Fruit fly (Drosophila melanogaster) whole organism, embryonic: ENCODE results near the gene MtnB.

Experiments
- ATbp ChIP-seq: fragments of 200-800 bp; sonication (Bioruptor generic); optimal IDR thresholded peaks from 2 replicates; lab custom pipeline; 2017; ENCODE audit warnings: missing biosample characterization, mild to moderate bottlenecking, missing genetic modification characterization, missing genetic modification reagents
- BEAF-32 ChIP-seq: fragments of 200-800 bp; sonication (Bioruptor generic); optimal IDR thresholded peaks from 3 replicates; lab custom pipeline; 2017; ENCODE audit warnings: missing biosample characterization, missing genetic modification characterization, mild to moderate bottlenecking, moderate library complexity, missing genetic modification reagents
- Bteb2 ChIP-seq: fragments of 200-800 bp; sonication (Bioruptor generic); optimal IDR thresholded peaks from 2 replicates; lab custom pipeline; 2016; ENCODE audit warnings: missing biosample characterization, missing genetic modification characterization
- CG10321 ChIP-seq: fragments of 200-800 bp; sonication (Bioruptor generic); IDR thresholded peaks from 2 replicates; pipeline ENCODE4 v1.3.6; 2022; ENCODE audit warnings: missing biosample characterization, missing genetic modification characterization
- CG10366 ChIP-seq: fragments of 200-800 bp; sonication (Bioruptor generic); IDR thresholded peaks from 2 replicates; pipeline ENCODE4 v1.3.6; 2022; ENCODE audit warnings: missing biosample characterization, missing genetic modification characterization
- CG10543 ChIP-seq: fragments of 200-800 bp; sonication (Bioruptor generic); optimal IDR thresholded peaks from 3 replicates; lab custom pipeline; 2017; ENCODE audit warnings: missing biosample characterization, mild to moderate bottlenecking, missing genetic modification characterization, moderate library complexity
- CG12071 ChIP-seq: fragments of 200-800 bp; sonication (Bioruptor generic); optimal IDR thresholded peaks from 3 replicates; lab custom pipeline; 2018; ENCODE audit warnings: missing biosample characterization, mild to moderate bottlenecking, missing genetic modification characterization
- CG12769 ChIP-seq: fragments of 200-800 bp; sonication (Bioruptor generic); optimal IDR thresholded peaks from 2 replicates; lab custom pipeline; 2019; ENCODE audit warnings: missing biosample characterization, mild to moderate bottlenecking, missing genetic modification characterization, moderate library complexity
- CG15479 ChIP-seq: fragments of 200-800 bp; sonication (Bioruptor generic); optimal IDR thresholded peaks from 3 replicates; lab custom pipeline; 2019; ENCODE audit warnings: missing biosample characterization, mild to moderate bottlenecking, missing genetic modification characterization, moderate library complexity
- CG17568 ChIP-seq: fragments of 200-800 bp; sonication (Bioruptor generic); optimal IDR thresholded peaks from 2 replicates; lab custom pipeline; 2018; ENCODE audit warnings: missing biosample characterization, mild to moderate bottlenecking, missing genetic modification characterization, moderate library complexity
- CG17829 ChIP-seq: fragments of 200-800 bp; optimal IDR thresholded peaks from 2 replicates; lab custom pipeline; 2019; ENCODE audit warnings: missing biosample characterization, mild to moderate bottlenecking, missing genetic modification characterization, moderate library complexity
- CG1832 ChIP-seq: fragments of 200-800 bp; sonication (Bioruptor generic); optimal IDR thresholded peaks from 2 replicates; lab custom pipeline; 2017; ENCODE audit warnings: missing biosample characterization, mild to moderate bottlenecking, missing genetic modification characterization, inconsistent platforms
- CG18619 ChIP-seq: fragments of 200-800 bp; sonication (Bioruptor generic); optimal IDR thresholded peaks from 3 replicates; lab custom pipeline; 2017; ENCODE audit warnings: missing biosample characterization, mild to moderate bottlenecking, missing genetic modification characterization
- CG18764 ChIP-seq: fragments of 200-800 bp; sonication (Bioruptor generic); optimal IDR thresholded peaks from 3 replicates; lab custom pipeline; 2016; ENCODE audit warnings: missing biosample characterization, missing genetic modification characterization
- CG2129 ChIP-seq: fragments of 200-800 bp; sonication (Bioruptor generic); IDR thresholded peaks from 2 replicates; pipeline ENCODE4 v1.3.6; 2022; ENCODE audit warnings: missing biosample characterization, missing genetic modification characterization; ENCODE audit not compliant: partially characterized antibody
- CG2202 ChIP-seq: fragments of 200-800 bp; sonication (Bioruptor generic); optimal IDR thresholded peaks from 2 replicates; lab custom pipeline; 2018; ENCODE audit warnings: missing biosample characterization, mild to moderate bottlenecking, missing genetic modification characterization
- CG2678 ChIP-seq: fragments of 200-800 bp; sonication (Bioruptor generic); optimal IDR thresholded peaks from 3 replicates; lab custom pipeline; 2019; ENCODE audit warnings: missing biosample characterization, mild to moderate bottlenecking, missing genetic modification characterization, moderate library complexity
- CG31441 ChIP-seq: fragments of 200-800 bp; sonication (Bioruptor generic); IDR thresholded peaks from 2 replicates; pipeline ENCODE4 v1.3.6; 2022; ENCODE audit warnings: missing biosample characterization, missing genetic modification characterization
- CG3281 ChIP-seq: fragments of 200-800 bp; sonication (Bioruptor generic); optimal IDR thresholded peaks from 3 replicates; lab custom pipeline; 2017; ENCODE audit warnings: missing biosample characterization, mild to moderate bottlenecking, missing genetic modification characterization
- CG42726 ChIP-seq: fragments of 200-800 bp; sonication (Bioruptor generic); IDR thresholded peaks from 2 replicates; pipeline ENCODE4 v1.3.6; 2022; ENCODE audit warnings: missing biosample characterization, missing genetic modification characterization; ENCODE audit not compliant: partially characterized antibody
- D ChIP-seq, 2 experiments: fragments of 200-800 bp in 1 of 2; fragments of >200 bp in 1 of 2; sonication (Bioruptor generic) in 1 of 2; optimal IDR thresholded peaks; 2 replicates in 1 of 2; 3 replicates in 1 of 2; lab custom pipeline; 2017; ENCODE audit warnings: mild to moderate bottlenecking in 1 of 2, missing biosample characterization in 1 of 2, missing genetic modification characterization in 1 of 2, missing genetic modification reagents in 1 of 2
- Dad ChIP-seq: fragments of 200-800 bp; sonication (Bioruptor generic); optimal IDR thresholded peaks from 3 replicates; lab custom pipeline; 2016; ENCODE audit warnings: missing biosample characterization, missing genetic modification characterization
- E2f1 ChIP-seq: fragments of 200-800 bp; sonication (Bioruptor generic); IDR thresholded peaks from 2 replicates; pipeline ENCODE4 v1.3.6; 2022; ENCODE audit warnings: missing biosample characterization, missing genetic modification characterization
- HmgZ ChIP-seq: fragments of 200-800 bp; sonication (Bioruptor generic); optimal IDR thresholded peaks from 2 replicates; lab custom pipeline; 2018; ENCODE audit warnings: missing biosample characterization, mild to moderate bottlenecking, missing genetic modification characterization
- Hmx ChIP-seq: fragments of 200-800 bp; sonication (Bioruptor generic); optimal IDR thresholded peaks from 2 replicates; lab custom pipeline; 2016; ENCODE audit warnings: missing biosample characterization, missing genetic modification characterization
- Hr3 ChIP-seq: fragments of 200-800 bp; sonication (Bioruptor generic); optimal IDR thresholded peaks from 3 replicates; lab custom pipeline; 2016; ENCODE audit warnings: missing biosample characterization, missing genetic modification characterization
- Oaz ChIP-seq: fragments of 200-800 bp; sonication (Bioruptor generic); IDR thresholded peaks from 2 replicates; pipeline ENCODE4 v1.3.6; 2022; ENCODE audit warnings: missing biosample characterization, missing genetic modification characterization
- Optix ChIP-seq: fragments of 200-800 bp; sonication (Bioruptor generic); IDR thresholded peaks from 3 replicates; pipeline ENCODE4 v1.3.6; 2022; ENCODE audit warnings: missing biosample characterization, missing genetic modification characterization
- PHDP ChIP-seq: fragments of 200-800 bp; sonication (Bioruptor generic); optimal IDR thresholded peaks from 3 replicates; lab custom pipeline; 2018; ENCODE audit warnings: missing biosample characterization, mild to moderate bottlenecking, missing genetic modification characterization, moderate library complexity
- Sox100B ChIP-seq: fragments of 200-800 bp; sonication (Bioruptor generic); optimal IDR thresholded peaks from 3 replicates; lab custom pipeline; 2018; ENCODE audit warnings: missing biosample characterization, mild to moderate bottlenecking, missing genetic modification characterization
- TFAM ChIP-seq: fragments of 200-800 bp; sonication (Bioruptor generic); optimal IDR thresholded peaks from 2 replicates; lab custom pipeline; 2017; ENCODE audit warnings: missing biosample characterization, missing genetic modification characterization, inconsistent platforms
- chinmo ChIP-seq: fragments of 200-800 bp; sonication (Bioruptor generic); IDR thresholded peaks from 4 replicates; pipeline ENCODE4 v1.3.6; 2022; ENCODE audit warnings: missing biosample characterization, missing genetic modification characterization; ENCODE audit not compliant: partially characterized antibody
- crp ChIP-seq, 2 experiments: fragments of 200-800 bp; sonication (Bioruptor generic); optimal IDR thresholded peaks; 2 replicates in 1 of 2; 3 replicates in 1 of 2; lab custom pipeline; 2017; ENCODE audit warnings: missing biosample characterization in 2 of 2, missing genetic modification characterization in 2 of 2, mild to moderate bottlenecking in 1 of 2, moderate library complexity in 1 of 2
- eyg ChIP-seq: fragments of 200-800 bp; sonication (Bioruptor generic); optimal IDR thresholded peaks from 3 replicates; lab custom pipeline; 2016; ENCODE audit warnings: missing biosample characterization, missing genetic modification characterization
- gem ChIP-seq: fragments of 200-800 bp; sonication (Bioruptor generic); optimal IDR thresholded peaks from 2 replicates; lab custom pipeline; 2019; ENCODE audit warnings: missing biosample characterization, mild to moderate bottlenecking, missing genetic modification characterization, moderate library complexity
- ham ChIP-seq: fragments of 200-800 bp; sonication (Bioruptor generic); IDR thresholded peaks from 2 replicates; pipeline ENCODE4 v1.3.6; 2022; ENCODE audit warnings: missing biosample characterization, missing genetic modification characterization
- jigr1 ChIP-seq: fragments of 200-800 bp; sonication (Bioruptor generic); IDR thresholded peaks from 3 replicates; pipeline ENCODE4 v1.3.6; 2022; ENCODE audit warnings: missing biosample characterization, missing genetic modification characterization
- knrl ChIP-seq: fragments of 200-800 bp; sonication (Bioruptor generic); IDR thresholded peaks from 3 replicates; pipeline ENCODE4 v1.3.6; 2022; ENCODE audit warnings: missing biosample characterization, missing genetic modification characterization; ENCODE audit not compliant: partially characterized antibody
- lilli ChIP-seq: fragments of 200-800 bp; sonication (Bioruptor generic); optimal IDR thresholded peaks from 3 replicates; lab custom pipeline; 2016; ENCODE audit warnings: missing biosample characterization, missing genetic modification characterization
- pita ChIP-seq: fragments of 200-800 bp; sonication (Bioruptor generic); optimal IDR thresholded peaks from 2 replicates; lab custom pipeline; 2017; ENCODE audit warnings: missing biosample characterization, mild to moderate bottlenecking, missing genetic modification characterization
- pum ChIP-seq: fragments of 200-800 bp; sonication (Bioruptor generic); optimal IDR thresholded peaks from 2 replicates; lab custom pipeline; 2016; ENCODE audit warnings: missing biosample characterization, missing genetic modification characterization
- sisA ChIP-seq: fragments of 200-800 bp; sonication (Bioruptor generic); IDR thresholded peaks from 2 replicates; pipeline ENCODE4 v1.3.6; 2022; ENCODE audit warnings: missing biosample characterization, missing genetic modification characterization
- sob ChIP-seq: fragments of 200-800 bp; sonication (Bioruptor generic); IDR thresholded peaks from 2 replicates; pipeline ENCODE4 v1.3.6; 2022; ENCODE audit warnings: missing biosample characterization, missing genetic modification characterization
- sug ChIP-seq: fragments of 200-800 bp; optimal IDR thresholded peaks from 2 replicates; lab custom pipeline; 2019; ENCODE audit warnings: missing biosample characterization, mild to moderate bottlenecking, missing genetic modification characterization, moderate library complexity
- tio ChIP-seq: fragments of 200-800 bp; sonication (Bioruptor generic); optimal IDR thresholded peaks from 2 replicates; lab custom pipeline; 2017; ENCODE audit warnings: missing biosample characterization, missing genetic modification characterization, inconsistent platforms
- unc-4 ChIP-seq: fragments of 200-800 bp; sonication (Bioruptor generic); IDR thresholded peaks from 2 replicates; pipeline ENCODE4 v1.3.6; 2022; ENCODE audit warnings: missing biosample characterization, missing genetic modification characterization; ENCODE audit not compliant: partially characterized antibody
- wek ChIP-seq: fragments of 200-800 bp; sonication (Bioruptor generic); optimal IDR thresholded peaks from 3 replicates; lab custom pipeline; 2018; ENCODE audit warnings: missing biosample characterization, mild to moderate bottlenecking, missing genetic modification characterization, moderate library complexity

MtnB gene

DNA sequence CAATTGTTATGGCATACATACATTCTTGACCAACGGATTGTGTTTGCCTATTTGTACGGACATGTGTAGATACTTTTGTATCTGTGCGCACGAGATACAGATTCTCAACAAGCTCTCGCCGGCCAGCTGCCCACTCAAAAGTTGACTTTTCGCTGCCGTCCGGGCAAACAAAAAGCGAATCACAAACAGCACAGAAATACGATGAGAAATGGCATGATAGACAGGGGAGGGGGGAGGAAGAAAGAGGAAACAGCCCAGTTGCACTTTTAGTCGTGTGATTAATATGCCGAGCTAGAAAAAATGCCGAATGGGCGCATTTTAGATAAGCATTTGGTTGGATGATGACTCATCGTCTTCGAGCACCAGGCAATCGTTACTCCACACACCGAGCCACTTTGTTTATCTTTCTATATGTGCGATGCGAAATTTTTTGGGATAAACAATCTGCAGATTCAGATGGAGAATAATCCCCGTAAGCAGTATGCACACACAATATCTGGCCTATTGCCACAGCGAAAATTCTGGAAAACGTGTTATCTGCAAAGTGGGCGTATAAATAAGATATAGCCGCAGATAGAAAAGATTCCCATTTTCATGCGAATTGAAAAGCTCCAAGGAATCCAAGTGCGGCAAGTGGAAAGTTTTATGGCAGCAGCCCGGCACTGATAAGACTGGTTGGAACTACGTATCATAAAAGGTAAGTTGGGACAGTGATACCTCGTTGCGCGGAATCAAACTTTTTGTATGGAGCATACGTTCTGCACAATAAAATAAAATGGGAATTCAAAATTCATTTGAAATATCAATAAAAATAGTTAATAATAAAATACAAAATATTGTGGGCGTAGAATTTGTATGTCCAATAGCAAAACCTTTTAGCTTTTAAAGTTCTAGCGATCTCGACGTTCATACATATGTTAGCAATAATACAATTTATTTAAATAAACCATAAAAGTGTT, 43.4 kb upstream of the MtnB start:
- TF ChIP-seq PHDP (tag; lab: Kevin White, UChicago): no peak
- TF ChIP-seq TFAM: no peak
- TF ChIP-seq Hr3 (GFP tag; lab: Kevin White, UChicago): no peak
- TF ChIP-seq ATbp: peak; percentile 4
- TF ChIP-seq Bteb2 (GFP tag; lab: Kevin White, UChicago): no peak
- TF ChIP-seq CG18764 (GFP tag; lab: Kevin White, UChicago): no peak
- TF ChIP-seq CG10321: no peak
- no peak for TF ChIP-seq wek
- TF ChIP-seq jigr1 (GFP tag; lab: Robert Waterston, UW): no peak
- TF ChIP-seq CG2129: no peak
- 0 out of 4 replicates have a peak, but pooled peaks have one; percentile 74 for TF ChIP-seq chinmo
- no peak for TF ChIP-seq CG10366
- TF ChIP-seq unc-4 (GFP tag; lab: Robert Waterston, UW): no peak
- no peak for TF ChIP-seq CG12071
- no peak for TF ChIP-seq D (optimal IDR thresholded peaks at IDR 0.05; lab: Kevin White, UChicago)
- TF ChIP-seq D (GFP tag; optimal IDR thresholded peaks at IDR 0.05; lab: Kevin White, UChicago): no peak
- no peak for TF ChIP-seq crp (GFP tag; optimal IDR thresholded peaks at IDR 0.05; lab: Kevin White, UChicago)
- TF ChIP-seq pum (GFP tag; lab: Kevin White, UChicago): no peak
- TF ChIP-seq pita (GFP tag; lab: Kevin White, UChicago): no peak
- TF ChIP-seq Dad (GFP tag; lab: Kevin White, UChicago): no peak
- no peak for TF ChIP-seq CG1832 (GFP tag; lab: Kevin White, UChicago)
- no peak for TF ChIP-seq sisA (GFP tag; lab: Robert Waterston, UW)
- no peak for TF ChIP-seq Optix (GFP tag; lab: Robert Waterston, UW)
- TF ChIP-seq Oaz: no peak
- TF ChIP-seq CG12769 (tag; lab: Kevin White, UChicago): peak; percentile 38
- TF ChIP-seq CG10543 (GFP tag; lab: Kevin White, UChicago): peak; percentile 28
- no peak for TF ChIP-seq Hmx (GFP tag; lab: Kevin White, UChicago)
- TF ChIP-seq CG31441 (GFP tag; lab: Robert Waterston, UW): peak; percentile 26; the same call in 1 of the 2 replicates
- no peak for TF ChIP-seq ham
- TF ChIP-seq lilli (GFP tag; lab: Kevin White, UChicago): peak; percentile 17
- no peak for TF ChIP-seq knrl (GFP tag; lab: Robert Waterston, UW)
- peak; percentile 36 for TF ChIP-seq gem (tag; lab: Kevin White, UChicago)
- TF ChIP-seq sob (GFP tag; lab: Robert Waterston, UW): 0 out of 2 replicates have a peak, but pooled peaks have one; percentile 7
- peak; percentile 76 for TF ChIP-seq CG15479
- no peak for TF ChIP-seq BEAF-32 (GFP tag; lab: Kevin White, UChicago)
- no peak for TF ChIP-seq HmgZ (tag; lab: Kevin White, UChicago)
- TF ChIP-seq CG42726 (GFP tag; lab: Robert Waterston, UW): no peak
- TF ChIP-seq CG2678 (tag; lab: Kevin White, UChicago): peak; percentile 4
- no peak for TF ChIP-seq eyg
- TF ChIP-seq sug (tag; lab: Kevin White, UChicago): peak; percentile 11
- TF ChIP-seq CG17829 (tag; lab: Kevin White, UChicago): no peak
- no peak for TF ChIP-seq CG2202
- no peak for TF ChIP-seq CG17568
- peak; percentile 15 for TF ChIP-seq CG3281 (GFP tag; lab: Kevin White, UChicago)
- no peak for TF ChIP-seq Sox100B (GFP tag; lab: Kevin White, UChicago)
- no peak for TF ChIP-seq tio (GFP tag; lab: Kevin White, UChicago)
- TF ChIP-seq CG18619 (GFP tag; lab: Kevin White, UChicago): peak; percentile 30
- no peak for TF ChIP-seq E2f1 (GFP tag; lab: Robert Waterston, UW)
